Worm (Caenorhabditis elegans): Measurements from ENCODE around the gene Y50E8A.10.
"Not testable (repeated sequence)": the region's sequence is repeated elsewhere in the genome, so short reads cannot be mapped to it uniquely, and the experiment has no call there.

The Y50E8A.10 gene

ce11 chrV:14821553-14821952 is 41.8 kb downstream of the Y50E8A.10 start, which contains the start of gene W06A7.2:
Gene W06A7.2, plus strand, starts transcription at chrV:14821853.
- TF ChIP-seq ama-1 (optimal IDR thresholded peaks at IDR 0.05) (no peak), snpc-4 (tag; optimal IDR thresholded peaks at IDR 0.05) (no peak), unc-62 (GFP tag; optimal IDR thresholded peaks at IDR 0.05) (no peak), tbx-2 (tag; optimal IDR thresholded peaks at IDR 0.05) (no peak), elt-2 (tag; optimal IDR thresholded peaks at IDR 0.05) (no peak), nhr-77 (tag; optimal IDR thresholded peaks at IDR 0.05) (no peak), hmg-11 (tag; optimal IDR thresholded peaks at IDR 0.05) (no peak), mdl-1 (tag; optimal IDR thresholded peaks at IDR 0.05) (no peak), aly-2 (tag; optimal IDR thresholded peaks at IDR 0.05) (no peak), nhr-11 (tag; optimal IDR thresholded peaks at IDR 0.05) (no peak)

ce11 chrV:14824124-14824523 is 44.3 kb downstream of the Y50E8A.10 start, which contains the start of gene W06A7.4:
Gene W06A7.4, plus strand, starts transcription at chrV:14824424.
- TF ChIP-seq fos-1 (tag; optimal IDR thresholded peaks at IDR 0.05) (no peak), pha-4 (tag; optimal IDR thresholded peaks at IDR 0.05) (no peak), daf-12 (tag; optimal IDR thresholded peaks at IDR 0.05) (no peak), snpc-4 (tag; optimal IDR thresholded peaks at IDR 0.05) (no peak), ceh-9 (tag; optimal IDR thresholded peaks at IDR 0.05) (no peak), lsy-12 (tag; optimal IDR thresholded peaks at IDR 0.05) (no peak), nhr-43 (tag; optimal IDR thresholded peaks at IDR 0.05; ENCODE audit: poor library complexity, severe bottlenecking) (no peak), ceh-16 (tag; optimal IDR thresholded peaks at IDR 0.05) (no peak)

- TF ChIP-seq ama-1 (optimal IDR thresholded peaks at IDR 0.05); ZK546.5 (tag; optimal IDR thresholded peaks at IDR 0.05); nhr-237 (tag; optimal IDR thresholded peaks at IDR 0.05): not testable (repeated sequence)
Observed at ce11 chrV:14826952-14827351, 47.2 kb downstream of the Y50E8A.10 start, which contains the start of gene nspa-8. Gene nspa-8, minus strand, starts transcription at chrV:14827052.

- TF ChIP-seq lsy-12 (tag; optimal IDR thresholded peaks at IDR 0.05) = peak; percentile 14
- TF ChIP-seq egl-5 (tag; optimal IDR thresholded peaks at IDR 0.05) = no peak
Observed at ce11 chrV:14828407-14828806, 48.6 kb downstream of the Y50E8A.10 start.
